Fruit fly (Drosophila melanogaster): ENCODE results near the gene CG4022.

- TF ChIP-seq wdn (GFP tag; IDR thresholded peaks at IDR 0.05) = peak; percentile 95
- TF ChIP-seq Spps (tag; optimal IDR thresholded peaks at IDR 0.05) = peak; percentile 98
- TF ChIP-seq HHEX (GFP tag; optimal IDR thresholded peaks at IDR 0.05) = peak; percentile 98
- no peak for TF ChIP-seq br (optimal IDR thresholded peaks at IDR 0.05)
- TF ChIP-seq CG10462 (GFP tag; optimal IDR thresholded peaks at IDR 0.05) = peak; percentile 97
- TF ChIP-seq Poxn (GFP tag; IDR thresholded peaks at IDR 0.05) = peak; percentile 90
- peak; percentile 95 for TF ChIP-seq CG11398 (GFP tag; optimal IDR thresholded peaks at IDR 0.05)
- TF ChIP-seq vvl (GFP tag; IDR thresholded peaks at IDR 0.05) = peak; percentile 99
- peak; percentile 100 for TF ChIP-seq grn (GFP tag; optimal IDR thresholded peaks at IDR 0.05)
- TF ChIP-seq ara (GFP tag; IDR thresholded peaks at IDR 0.05) = peak; percentile 98
- peak; percentile 94 for TF ChIP-seq sr (GFP tag; IDR thresholded peaks at IDR 0.05)
These were observed 12.2 kb upstream of the CG4022 start, which contains the start of gene aay for dm6 chr3L:9422636-9423419.

Data from whole organism, embryonic.